Worm (Caenorhabditis elegans): ENCODE measurements around the gene Y47D3A.13.

- TF ChIP-seq unc-62 (GFP tag; optimal IDR thresholded peaks at IDR 0.05), result no peak
- TF ChIP-seq mep-1 (tag; optimal IDR thresholded peaks at IDR 0.05), result no peak
- TF ChIP-seq nhr-76 (tag; optimal IDR thresholded peaks at IDR 0.05), result no peak
- no peak for TF ChIP-seq flh-1 (GFP tag; optimal IDR thresholded peaks at IDR 0.05)
- no peak for TF ChIP-seq elt-1 (tag; optimal IDR thresholded peaks at IDR 0.05; ENCODE audit: borderline replicate concordance, insufficient read depth)
- no peak for TF ChIP-seq nhr-237 (tag; optimal IDR thresholded peaks at IDR 0.05)
- TF ChIP-seq nhr-12 (tag; optimal IDR thresholded peaks at IDR 0.05), result no peak
- TF ChIP-seq mab-5 (tag; optimal IDR thresholded peaks at IDR 0.05), result no peak
- no peak for TF ChIP-seq ham-2 (GFP tag; optimal IDR thresholded peaks at IDR 0.05)
- TF ChIP-seq lsy-2 (tag; optimal IDR thresholded peaks at IDR 0.05), result no peak
- no peak for TF ChIP-seq tbx-8 (GFP tag; optimal IDR thresholded peaks at IDR 0.05)
- TF ChIP-seq snpc-4 (tag; optimal IDR thresholded peaks at IDR 0.05), result no peak
- TF ChIP-seq pha-4 (tag; optimal IDR thresholded peaks at IDR 0.05), result no peak
Measured at ce11 chrIII:11262089-11262488, 38.2 kb upstream of the Y47D3A.13 start.
